Fruit fly (Drosophila melanogaster) whole organism: Measurements from ENCODE around the gene CG17186.

Source experiments
- CG8478 ChIP-seq: fragments of >200 bp; optimal IDR thresholded peaks from 2 replicates; lab custom pipeline; 2018; ENCODE audit warnings: inconsistent platforms
- Dll ChIP-seq: fragments of >200 bp; optimal IDR thresholded peaks from 2 replicates; lab custom pipeline; 2017
- EcR ChIP-seq, 2 experiments: fragments of >200 bp; optimal IDR thresholded peaks; 2 replicates each; lab custom pipeline; 2017; ENCODE audit warnings: missing biosample characterization in 2 of 2, missing genetic modification characterization in 2 of 2, missing genetic modification reagents in 2 of 2
- pan ChIP-seq: fragments of >200 bp; optimal IDR thresholded peaks from 2 replicates; lab custom pipeline; 2017
- psq ChIP-seq: fragments of >200 bp; optimal IDR thresholded peaks from 2 replicates; lab custom pipeline; 2017
- usp ChIP-seq: fragments of >200 bp; optimal IDR thresholded peaks from 2 replicates; lab custom pipeline; 2017; ENCODE audit warnings: missing biosample characterization, missing genetic modification characterization, mixed read lengths

CG17186 gene

DNA sequence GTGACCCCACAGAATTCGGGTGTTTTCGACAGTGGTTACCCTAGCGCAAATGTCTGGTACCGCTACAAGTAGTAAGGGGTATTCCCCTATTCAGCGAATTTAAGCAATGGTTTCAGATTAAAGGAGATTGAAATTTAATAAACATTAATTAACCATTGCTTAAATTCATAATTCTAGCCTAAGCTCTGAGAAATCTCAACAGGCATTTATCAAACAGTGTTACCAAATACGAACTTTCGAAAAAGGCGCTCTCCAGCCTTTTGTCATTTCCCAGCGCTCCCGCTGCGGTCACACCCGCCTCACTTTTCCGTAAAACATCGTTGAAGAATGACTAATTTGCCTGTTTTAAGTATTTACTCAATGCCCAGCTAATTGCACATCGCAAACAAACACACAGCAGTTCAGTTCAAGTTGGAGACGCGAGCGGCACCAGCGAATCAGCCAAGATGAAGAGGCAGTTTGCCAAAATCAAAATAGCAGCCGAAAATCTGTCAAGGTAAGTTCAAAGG, 27.6 kb upstream of the CG17186 start, which contains the start of the genes Surf6 and RhoGAP92B:
Gene Surf6 (minus strand): TSS at position 4 of the 509 bp plus-strand sequence.
Gene RhoGAP92B (plus strand): TSS at position 300 of the 509 bp plus-strand sequence.
- TF ChIP-seq pan (lab: Kevin White, UChicago): no peak
- no peak for TF ChIP-seq CG8478 (lab: Kevin White, UChicago)
- no peak for TF ChIP-seq usp (GFP tag; lab: Kevin White, UChicago)
- TF ChIP-seq EcR (GFP tag; optimal IDR thresholded peaks at IDR 0.05; lab: Kevin White, UChicago): no peak
- no peak for TF ChIP-seq Dll (lab: Kevin White, UChicago)
- TF ChIP-seq psq (lab: Kevin White, UChicago): no peak

DNA sequence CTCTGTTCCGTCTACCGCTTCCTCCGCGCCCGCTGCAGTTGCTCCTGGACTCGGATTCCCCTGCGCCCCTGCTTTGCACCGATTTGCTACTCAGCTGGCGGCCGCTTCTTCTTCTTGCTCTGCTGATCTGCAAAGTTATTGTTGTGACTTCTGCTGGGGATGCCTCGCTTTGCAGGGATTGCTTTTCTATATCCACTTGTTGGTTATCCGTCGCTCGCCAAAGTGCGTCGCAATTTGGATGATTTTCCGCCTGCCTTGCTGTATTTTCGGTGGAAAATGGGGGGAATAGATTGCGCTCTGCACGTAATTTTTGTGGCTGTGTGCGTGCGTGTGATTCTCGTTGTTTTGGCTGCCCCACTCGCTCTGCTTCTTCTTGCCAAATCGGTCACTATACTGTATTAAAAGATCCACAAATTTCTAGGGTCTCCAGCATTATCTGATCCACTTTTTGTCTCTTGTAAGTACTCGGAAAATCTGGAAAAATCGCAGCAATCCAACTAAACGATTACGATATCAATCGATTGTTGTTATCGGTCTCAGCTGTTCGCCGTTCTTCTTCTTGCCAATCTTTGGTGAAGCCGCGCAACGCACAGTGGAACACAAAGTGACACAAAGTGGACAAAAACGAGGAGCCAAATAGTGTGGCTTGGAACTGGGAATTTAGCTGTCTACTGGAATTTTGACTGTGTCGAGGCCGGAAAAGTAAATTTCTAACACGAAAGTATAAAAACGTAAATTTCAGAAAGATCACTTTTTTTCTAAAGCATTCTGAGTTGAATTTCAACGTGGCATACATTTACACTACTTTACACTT, 25.8 kb upstream of the CG17186 start, which contains the start of gene ClpX:
Gene ClpX (minus strand): TSS at position 764 of the 814 bp plus-strand sequence.
- TF ChIP-seq EcR (GFP tag; optimal IDR thresholded peaks at IDR 0.05; lab: Kevin White, UChicago) (no peak), psq (lab: Kevin White, UChicago) (no peak), Dll (lab: Kevin White, UChicago) (no peak), CG8478 (lab: Kevin White, UChicago) (no peak), pan (lab: Kevin White, UChicago) (no peak), usp (GFP tag; lab: Kevin White, UChicago) (no peak)

DNA sequence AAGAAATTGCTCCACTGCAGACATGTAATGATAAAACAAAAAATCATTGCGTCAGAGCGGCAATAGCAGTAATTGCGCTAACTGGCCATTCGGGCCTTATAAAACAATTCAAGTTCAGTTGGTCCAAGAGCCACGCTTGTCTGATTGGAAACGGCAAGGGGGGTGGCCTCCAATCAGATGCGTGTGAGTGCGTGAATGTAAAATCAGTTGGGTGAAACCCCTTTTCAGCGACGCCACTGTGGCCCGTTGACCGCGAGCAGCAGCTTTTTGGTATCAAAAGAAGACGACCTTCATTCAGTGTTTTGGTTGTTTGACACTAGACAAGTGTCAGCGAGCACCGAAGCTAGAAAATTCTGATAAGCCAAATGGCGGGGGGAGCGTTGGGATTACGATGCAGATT, 25.0 kb upstream of the CG17186 start:
- TF ChIP-seq Dll (lab: Kevin White, UChicago) (no peak), pan (lab: Kevin White, UChicago) (no peak), usp (GFP tag; lab: Kevin White, UChicago) (no peak), EcR (GFP tag; optimal IDR thresholded peaks at IDR 0.05; lab: Kevin White, UChicago) (no peak), psq (lab: Kevin White, UChicago) (no peak), CG8478 (lab: Kevin White, UChicago) (no peak)

DNA sequence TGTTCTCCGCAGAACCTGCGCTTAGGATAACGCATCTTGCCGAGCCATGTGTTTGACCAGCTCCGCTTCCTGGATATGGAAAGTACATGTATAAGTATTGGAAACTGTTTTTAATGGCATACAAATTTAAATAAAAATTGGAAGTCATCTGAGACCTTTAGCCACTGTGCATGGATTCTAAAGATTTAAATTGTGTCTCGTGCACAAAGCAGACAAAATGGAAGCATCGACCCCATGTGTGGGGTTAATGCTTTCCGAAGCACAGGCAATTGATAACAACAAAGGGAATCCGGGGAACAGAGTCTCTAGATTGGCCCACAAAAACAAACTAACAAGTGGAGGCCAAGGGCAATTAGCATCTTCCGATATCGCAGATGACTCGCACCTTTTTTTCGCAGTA, 24.4 kb upstream of the CG17186 start:
- TF ChIP-seq CG8478 (lab: Kevin White, UChicago): no peak
- TF ChIP-seq psq (lab: Kevin White, UChicago): no peak
- no peak for TF ChIP-seq EcR (GFP tag; optimal IDR thresholded peaks at IDR 0.05; lab: Kevin White, UChicago)
- no peak for TF ChIP-seq usp (GFP tag; lab: Kevin White, UChicago)
- no peak for TF ChIP-seq pan (lab: Kevin White, UChicago)

- TF ChIP-seq CG8478 (lab: Kevin White, UChicago) (no peak), Dll (lab: Kevin White, UChicago) (no peak), usp (GFP tag; lab: Kevin White, UChicago) (no peak), psq (lab: Kevin White, UChicago) (no peak), pan (lab: Kevin White, UChicago) (no peak), EcR (GFP tag; optimal IDR thresholded peaks at IDR 0.05; lab: Kevin White, UChicago) (no peak)
Observed at dm6 chr3R:19895305-19895704, 18.0 kb upstream of the CG17186 start.

DNA sequence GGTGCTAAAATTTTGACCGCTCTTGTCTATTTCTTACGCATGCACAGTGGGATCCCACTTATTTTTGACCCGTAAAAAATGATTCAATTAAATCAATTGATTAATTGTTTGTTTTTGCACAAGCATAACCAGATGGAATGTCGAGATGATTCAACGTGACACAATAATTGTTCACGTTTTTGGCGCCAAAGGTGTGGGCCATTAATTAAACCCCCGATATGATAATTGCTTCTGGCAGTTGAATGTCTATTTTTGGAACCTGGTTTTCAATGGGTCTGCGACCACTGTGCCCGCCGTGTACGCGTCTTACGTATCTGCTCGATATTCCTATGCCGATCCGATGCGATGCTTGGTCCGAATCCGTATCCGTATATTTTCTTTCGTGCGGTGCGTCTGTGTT, 14.7 kb upstream of the CG17186 start:
- TF ChIP-seq Dll (lab: Kevin White, UChicago) (no peak), CG8478 (lab: Kevin White, UChicago) (no peak), pan (lab: Kevin White, UChicago) (no peak), usp (GFP tag; lab: Kevin White, UChicago) (no peak), EcR (GFP tag; optimal IDR thresholded peaks at IDR 0.05; lab: Kevin White, UChicago) (no peak), psq (lab: Kevin White, UChicago) (no peak)

- TF ChIP-seq EcR (GFP tag; optimal IDR thresholded peaks at IDR 0.05; lab: Kevin White, UChicago): no peak
- TF ChIP-seq CG8478 (lab: Kevin White, UChicago): no peak
- TF ChIP-seq psq (lab: Kevin White, UChicago): no peak
- TF ChIP-seq usp (GFP tag; lab: Kevin White, UChicago): no peak
- TF ChIP-seq pan (lab: Kevin White, UChicago): no peak
- TF ChIP-seq Dll (lab: Kevin White, UChicago): no peak
Observed at dm6 chr3R:19891363-19891762, 14.0 kb upstream of the CG17186 start.

- TF ChIP-seq psq (lab: Kevin White, UChicago): no peak
- TF ChIP-seq Dll (lab: Kevin White, UChicago): no peak
- no peak for TF ChIP-seq EcR (GFP tag; optimal IDR thresholded peaks at IDR 0.05; lab: Kevin White, UChicago)
- no peak for TF ChIP-seq usp (GFP tag; lab: Kevin White, UChicago)
Observed at dm6 chr3R:19890340-19890998, 13.2 kb upstream of the CG17186 start, which contains the start of gene CG4733. Gene CG4733, plus strand, starts transcription at chr3R:19890689.

DNA sequence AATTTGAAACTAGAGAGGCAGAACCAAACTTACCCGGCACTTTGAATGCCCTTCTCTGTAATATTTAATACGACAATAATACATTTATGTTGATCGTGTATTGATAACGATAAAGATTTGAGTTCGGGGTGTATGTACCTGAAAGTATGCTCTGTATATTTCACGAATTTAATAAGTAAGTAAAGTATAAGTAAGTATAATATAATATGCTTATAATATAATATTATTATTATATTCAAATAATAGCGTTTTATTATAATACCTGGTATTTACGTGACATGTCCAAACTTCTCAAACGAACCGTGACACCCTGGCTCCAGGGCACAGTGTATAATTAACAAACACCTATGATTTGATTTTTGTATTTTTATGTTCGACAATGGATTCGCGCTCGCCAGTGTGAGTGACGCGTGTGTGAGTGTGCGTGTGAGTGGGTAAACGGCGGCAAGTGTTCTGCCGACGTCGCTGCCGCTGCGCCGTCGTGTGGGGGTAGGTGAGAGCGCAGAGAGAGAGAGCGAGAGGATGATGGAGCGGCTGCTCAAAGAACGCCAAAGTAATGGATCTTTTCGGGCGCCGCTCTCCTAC, 12.4 kb upstream of the CG17186 start:
- peak; percentile 82 for TF ChIP-seq Dll (lab: Kevin White, UChicago)
- TF ChIP-seq pan (lab: Kevin White, UChicago): no peak
- no peak for TF ChIP-seq CG8478 (lab: Kevin White, UChicago)
- TF ChIP-seq EcR (GFP tag; optimal IDR thresholded peaks at IDR 0.05; lab: Kevin White, UChicago): no peak

- TF ChIP-seq psq (lab: Kevin White, UChicago): no peak
- TF ChIP-seq EcR (GFP tag; optimal IDR thresholded peaks at IDR 0.05; lab: Kevin White, UChicago): no peak
- TF ChIP-seq usp (GFP tag; lab: Kevin White, UChicago): no peak
- TF ChIP-seq pan (lab: Kevin White, UChicago): no peak
- TF ChIP-seq CG8478 (lab: Kevin White, UChicago): no peak
Observed at dm6 chr3R:19888156-19888784, 11.0 kb upstream of the CG17186 start, which contains the start of gene ninaE. Gene ninaE, minus strand, starts transcription at chr3R:19888206.
